Worm (Caenorhabditis elegans) whole organism, L1 larva: Measurements from ENCODE around the gene raga-1.

ENCODE experiments used
- Y116A8C.19 ChIP-seq: sonication (generic microtip); optimal IDR thresholded peaks from 2 replicates; lab custom pipeline; 2016; ENCODE audit warnings: missing compliant biosample characterization, missing genetic modification characterization, borderline replicate concordance
- alr-1 ChIP-seq: fragments of 200-800 bp; sonication (Bioruptor generic); optimal IDR thresholded peaks from 2 replicates; lab custom pipeline; 2018; ENCODE audit warnings: borderline replicate concordance, mild to moderate bottlenecking, missing genetic modification characterization, missing compliant biosample characterization
- aly-2 ChIP-seq: fragments of 150-350 bp; optimal IDR thresholded peaks from 2 replicates; lab custom pipeline; 2014; ENCODE audit warnings: missing biosample characterization, missing genetic modification characterization
- ceh-82 ChIP-seq, 3 experiments: fragments of 150-350 bp in 1 of 3; sonication (generic microtip) in 2 of 3; optimal IDR thresholded peaks; 2 replicates each; lab custom pipeline; 2014 to 2017; ENCODE audit warnings: missing biosample characterization in 3 of 3, missing genetic modification characterization in 3 of 3
- lin-15B ChIP-seq: fragments of 150-350 bp; sonication (generic microtip); optimal IDR thresholded peaks from 3 replicates; lab custom pipeline; 2014; ENCODE audit warnings: missing biosample characterization, missing genetic modification characterization
- mep-1 ChIP-seq: fragments of 150-350 bp; optimal IDR thresholded peaks from 2 replicates; lab custom pipeline; 2014; ENCODE audit warnings: missing biosample characterization, missing genetic modification characterization
- nhr-11 ChIP-seq: fragments of 150-350 bp; optimal IDR thresholded peaks from 2 replicates; lab custom pipeline; 2014; ENCODE audit warnings: missing biosample characterization, missing genetic modification characterization
- nhr-12 ChIP-seq: sonication (generic microtip); optimal IDR thresholded peaks from 2 replicates; lab custom pipeline; 2017; ENCODE audit warnings: missing biosample characterization, missing genetic modification characterization
- nhr-47 ChIP-seq: sonication (generic microtip); optimal IDR thresholded peaks from 2 replicates; lab custom pipeline; 2016; ENCODE audit warnings: mild to moderate bottlenecking, missing genetic modification characterization, moderate library complexity, missing compliant biosample characterization
- nhr-76 ChIP-seq: sonication (generic microtip); optimal IDR thresholded peaks from 2 replicates; lab custom pipeline; 2017; ENCODE audit warnings: missing biosample characterization, missing genetic modification characterization
- nhr-77 ChIP-seq: fragments of 150-350 bp; optimal IDR thresholded peaks from 2 replicates; lab custom pipeline; 2014; ENCODE audit warnings: missing biosample characterization, missing genetic modification characterization
- pqm-1 ChIP-seq: sonication (generic microtip); optimal IDR thresholded peaks from 3 replicates; lab custom pipeline; 2017; ENCODE audit warnings: missing biosample characterization, missing genetic modification characterization
- snpc-4 ChIP-seq: fragments of 150-350 bp; optimal IDR thresholded peaks from 2 replicates; lab custom pipeline; 2014; ENCODE audit warnings: missing biosample characterization, missing genetic modification characterization
- tbx-2 ChIP-seq: sonication (generic microtip); optimal IDR thresholded peaks from 2 replicates; lab custom pipeline; 2016; ENCODE audit warnings: missing genetic modification characterization, missing compliant biosample characterization

DNA sequence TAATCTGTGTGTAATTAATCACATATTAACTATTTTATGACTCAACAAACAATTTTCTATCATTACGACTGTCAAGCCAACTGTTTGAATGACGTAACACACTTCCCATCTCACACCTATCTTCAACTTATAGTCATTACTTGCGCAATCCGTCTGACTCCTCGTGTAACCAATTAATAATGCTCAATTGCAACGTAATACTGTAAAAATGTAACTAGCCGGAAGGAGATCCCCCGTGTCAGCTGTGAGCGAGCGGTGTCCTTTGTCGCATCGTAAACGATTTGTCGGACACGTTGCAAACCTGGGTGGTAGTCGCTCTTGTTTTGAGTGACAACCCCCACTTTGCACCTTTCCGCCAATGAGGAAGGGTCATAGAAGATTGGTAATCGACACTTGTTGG is 13.0 kb upstream of the raga-1 start:
- TF ChIP-seq lin-15B (tag; lab: Kevin White, UChicago) (no peak), aly-2 (tag; lab: Kevin White, UChicago) (no peak), pqm-1 (tag; lab: Kevin White, UChicago) (no peak), nhr-76 (no peak), nhr-47 (no peak), nhr-77 (tag; lab: Kevin White, UChicago) (no peak), Y116A8C.19 (no peak), nhr-12 (tag; lab: Kevin White, UChicago) (no peak), alr-1 (no peak), tbx-2 (tag; lab: Kevin White, UChicago) (no peak), snpc-4 (tag; lab: Kevin White, UChicago) (no peak), mep-1 (no peak), ceh-82 (tag; optimal IDR thresholded peaks at IDR 0.05; lab: Kevin White, UChicago) (no peak), nhr-11 (tag; lab: Kevin White, UChicago) (no peak)
